Fruit fly (Drosophila melanogaster): ENCODE results near the gene CG11656.

Gene CG11656

DNA sequence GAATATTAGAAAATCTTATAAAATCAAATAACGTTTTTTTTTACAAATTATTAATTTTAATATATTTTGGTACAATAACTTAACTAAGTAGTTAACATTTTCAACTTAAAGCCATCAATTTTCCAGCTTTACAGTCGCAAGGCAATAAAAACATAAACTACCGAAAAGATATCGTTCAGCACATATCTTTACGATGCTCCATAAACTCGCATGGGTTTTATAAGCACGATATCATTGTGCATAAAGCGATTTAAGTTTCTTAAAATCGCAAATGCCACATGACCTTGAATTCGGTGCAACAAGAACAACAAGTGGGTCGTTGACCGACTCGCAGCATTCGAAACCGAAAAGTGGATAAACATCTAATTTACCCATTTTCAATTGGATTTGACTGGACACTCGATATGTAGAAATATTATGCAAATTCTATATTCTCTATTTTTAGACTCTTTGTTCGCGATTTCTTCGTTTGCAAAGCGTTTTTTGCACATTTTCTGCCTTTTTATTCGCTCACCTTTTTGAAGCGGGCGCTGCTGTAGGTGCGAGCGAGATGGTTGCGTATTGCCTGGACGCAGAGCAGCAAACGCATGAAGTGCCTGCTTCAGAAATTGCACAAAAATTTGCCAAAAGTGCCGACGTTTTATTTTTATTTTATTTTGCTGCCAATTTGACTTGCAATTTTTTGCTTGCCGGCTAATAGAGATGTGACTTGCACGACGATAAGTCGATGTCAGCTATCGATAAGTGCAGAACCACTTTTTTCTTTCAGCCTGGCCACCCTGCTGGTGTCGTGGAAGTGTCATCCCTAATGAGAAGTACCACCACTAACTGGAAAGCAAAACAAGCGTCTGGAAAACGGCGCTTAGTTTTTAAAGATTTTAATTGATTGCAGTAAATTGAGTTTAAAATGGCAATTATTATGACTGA lies 48.5 kb upstream of the CG11656 start, which contains the start of gene Spc25 (continued):
- TF ChIP-seq CG11504 (tag; optimal IDR thresholded peaks at IDR 0.05) (peak; percentile 26), tin (GFP tag; optimal IDR thresholded peaks at IDR 0.05) (peak; percentile 64), exex (tag; optimal IDR thresholded peaks at IDR 0.05) (no peak), CG18599 (GFP tag; optimal IDR thresholded peaks at IDR 0.05) (no peak), pfk (GFP tag; optimal IDR thresholded peaks at IDR 0.05) (no peak), fd64A (GFP tag; optimal IDR thresholded peaks at IDR 0.05) (no peak), CG31224 (GFP tag; IDR thresholded peaks at IDR 0.05) (no peak), Oli (tag; optimal IDR thresholded peaks at IDR 0.05) (no peak), vvl (GFP tag; IDR thresholded peaks at IDR 0.05) (peak; percentile 67), pan (optimal IDR thresholded peaks at IDR 0.05) (no peak), pan (GFP tag; optimal IDR thresholded peaks at IDR 0.05 in 1 of 2, IDR thresholded peaks at IDR 0.05 in 1 of 2) (no peak), CG13624 (GFP tag; optimal IDR thresholded peaks at IDR 0.05) (peak; percentile 55), dpn (GFP tag; optimal IDR thresholded peaks at IDR 0.05) (peak; percentile 67 to 68), Blimp-1 (GFP tag; optimal IDR thresholded peaks at IDR 0.05) (no peak), CG15601 (tag; optimal IDR thresholded peaks at IDR 0.05) (no peak), ewg (GFP tag; optimal IDR thresholded peaks at IDR 0.05) (no peak), CG6813 (GFP tag; optimal IDR thresholded peaks at IDR 0.05) (no peak), CG8944 (GFP tag; optimal IDR thresholded peaks at IDR 0.05) (peak; percentile 59), Sry-δ (GFP tag; optimal IDR thresholded peaks at IDR 0.05) (peak; percentile 100), CG16863 (GFP tag; optimal IDR thresholded peaks at IDR 0.05) (peak; percentile 52), slbo (GFP tag; IDR thresholded peaks at IDR 0.05) (peak; percentile 87), CG13424 (tag; optimal IDR thresholded peaks at IDR 0.05) (no peak), E2f1 (GFP tag; IDR thresholded peaks at IDR 0.05) (no peak), pzg (GFP tag; optimal IDR thresholded peaks at IDR 0.05) (peak; percentile 91), CG17568 (GFP tag; optimal IDR thresholded peaks at IDR 0.05) (no peak), Aef1 (GFP tag; IDR thresholded peaks at IDR 0.05) (no peak), hbn (GFP tag; IDR thresholded peaks at IDR 0.05; ENCODE audit: partially characterized antibody) (peak; percentile 95), gro (GFP tag; optimal IDR thresholded peaks at IDR 0.05) (no peak), CG30020 (tag; optimal IDR thresholded peaks at IDR 0.05) (peak; percentile 39), CG8924 (tag; optimal IDR thresholded peaks at IDR 0.05) (no peak), usp (GFP tag; optimal IDR thresholded peaks at IDR 0.05) (no peak), CG2199 (GFP tag; IDR thresholded peaks at IDR 0.05) (peak; percentile 60; the same call in 1 of the 3 replicates), Xrp1 (GFP tag; IDR thresholded peaks at IDR 0.05) (no peak; the same call in 1 of the 2 replicates), Atf6 (GFP tag; IDR thresholded peaks at IDR 0.05) (peak; percentile 58), CG14667 (GFP tag; IDR thresholded peaks at IDR 0.05) (0 out of 2 replicates have a peak, but pooled peaks have one; percentile 4), Nf-YB (GFP tag; optimal IDR thresholded peaks at IDR 0.05) (no peak), CG5953 (GFP tag; IDR thresholded peaks at IDR 0.05) (no peak), gcm (GFP tag; optimal IDR thresholded peaks at IDR 0.05) (no peak), tup (GFP tag; optimal IDR thresholded peaks at IDR 0.05) (no peak), H2.0 (GFP tag; IDR thresholded peaks at IDR 0.05) (peak; percentile 38; the same call in 1 of the 2 replicates), tll (GFP tag; optimal IDR thresholded peaks at IDR 0.05) (peak in 1 of 2 experiments; percentile 40), CG3995 (GFP tag; optimal IDR thresholded peaks at IDR 0.05) (no peak), crc (GFP tag; optimal IDR thresholded peaks at IDR 0.05) (no peak), p53 (GFP tag; optimal IDR thresholded peaks at IDR 0.05) (peak; percentile 34), Antp (GFP tag; optimal IDR thresholded peaks at IDR 0.05) (peak; percentile 78), CG14710 (tag; optimal IDR thresholded peaks at IDR 0.05) (peak; percentile 58), Side (GFP tag; optimal IDR thresholded peaks at IDR 0.05) (peak; percentile 67), CG12769 (tag; optimal IDR thresholded peaks at IDR 0.05) (no peak)

Measured in whole organism, embryonic.